Fruit fly (Drosophila melanogaster) whole organism, prepupa: ENCODE measurements around the gene CG11267.

ENCODE experiments used
- Blimp-1 ChIP-seq: fragments of 200-800 bp; sonication (Bioruptor generic); optimal IDR thresholded peaks from 3 replicates; lab custom pipeline; 2017; ENCODE audit warnings: missing biosample characterization, missing genetic modification characterization, mild to moderate bottlenecking, moderate library complexity, missing genetic modification reagents
- CG10669 ChIP-seq: fragments of 200-800 bp; sonication (Bioruptor generic); optimal IDR thresholded peaks from 3 replicates; lab custom pipeline; 2018; ENCODE audit warnings: missing biosample characterization, mild to moderate bottlenecking, missing genetic modification characterization, moderate library complexity
- CG11902 ChIP-seq: fragments of 200-800 bp; sonication (Bioruptor generic); optimal IDR thresholded peaks from 3 replicates; lab custom pipeline; 2016; ENCODE audit warnings: missing biosample characterization, missing genetic modification characterization
- CG15336 ChIP-seq: fragments of 200-800 bp; sonication (Bioruptor generic); IDR thresholded peaks from 2 replicates; pipeline ENCODE4 v1.3.6; 2022; ENCODE audit warnings: missing biosample characterization, missing genetic modification characterization
- CG1621 ChIP-seq: fragments of 200-800 bp; sonication (Bioruptor generic); optimal IDR thresholded peaks from 3 replicates; lab custom pipeline; 2018; ENCODE audit warnings: missing biosample characterization, mild to moderate bottlenecking, missing genetic modification characterization
- CG16779 ChIP-seq: fragments of 200-800 bp; sonication (Bioruptor generic); optimal IDR thresholded peaks from 3 replicates; lab custom pipeline; 2017; ENCODE audit warnings: missing biosample characterization, mild to moderate bottlenecking, missing genetic modification characterization
- CG3032 ChIP-seq: fragments of 200-800 bp; optimal IDR thresholded peaks from 2 replicates; lab custom pipeline; 2019; ENCODE audit warnings: missing biosample characterization, mild to moderate bottlenecking, missing genetic modification characterization, moderate library complexity
- CG32006 ChIP-seq: fragments of 200-800 bp; sonication (Bioruptor generic); optimal IDR thresholded peaks from 3 replicates; lab custom pipeline; 2017; ENCODE audit warnings: missing biosample characterization, mild to moderate bottlenecking, missing genetic modification characterization
- CG34406 ChIP-seq: fragments of 200-800 bp; sonication (Bioruptor generic); optimal IDR thresholded peaks from 3 replicates; lab custom pipeline; 2016; ENCODE audit warnings: missing biosample characterization, missing genetic modification characterization
- CG3919 ChIP-seq: fragments of 200-800 bp; sonication (Bioruptor generic); optimal IDR thresholded peaks from 3 replicates; lab custom pipeline; 2016; ENCODE audit warnings: missing biosample characterization, missing genetic modification characterization
- CG4318 ChIP-seq: fragments of 200-800 bp; sonication (Bioruptor generic); optimal IDR thresholded peaks from 3 replicates; lab custom pipeline; 2017; ENCODE audit warnings: missing biosample characterization, mild to moderate bottlenecking, missing genetic modification characterization
- CG6276 ChIP-seq: fragments of 200-800 bp; sonication (Bioruptor generic); optimal IDR thresholded peaks from 2 replicates; lab custom pipeline; 2017; ENCODE audit warnings: missing biosample characterization, mild to moderate bottlenecking, missing genetic modification characterization
- CG6792 ChIP-seq: fragments of 200-800 bp; sonication (Bioruptor generic); optimal IDR thresholded peaks from 3 replicates; lab custom pipeline; 2016; ENCODE audit warnings: missing biosample characterization, missing genetic modification characterization
- CG6808 ChIP-seq: fragments of 200-800 bp; sonication (Bioruptor generic); optimal IDR thresholded peaks from 3 replicates; lab custom pipeline; 2017; ENCODE audit warnings: missing biosample characterization, missing genetic modification characterization, mild to moderate bottlenecking, moderate library complexity, missing genetic modification reagents
- CG6854 ChIP-seq: fragments of 200-800 bp; sonication (Bioruptor generic); optimal IDR thresholded peaks from 2 replicates; lab custom pipeline; 2017; ENCODE audit warnings: missing biosample characterization, mild to moderate bottlenecking, missing genetic modification characterization
- CG8319 ChIP-seq: fragments of 200-800 bp; sonication (Bioruptor generic); optimal IDR thresholded peaks from 3 replicates; lab custom pipeline; 2016; ENCODE audit warnings: missing biosample characterization, missing genetic modification characterization
- CG8632 ChIP-seq: fragments of 200-800 bp; sonication (Bioruptor generic); optimal IDR thresholded peaks from 3 replicates; lab custom pipeline; 2016; ENCODE audit warnings: missing biosample characterization, missing genetic modification characterization
- Eip75B ChIP-seq: fragments of 200-800 bp; sonication (Bioruptor generic); optimal IDR thresholded peaks from 3 replicates; lab custom pipeline; 2016; ENCODE audit warnings: missing biosample characterization, missing genetic modification characterization
- Eip78C ChIP-seq: fragments of 200-800 bp; sonication (Bioruptor generic); peaks from one replicate; lab custom pipeline; 2016; ENCODE audit warnings: missing biosample characterization, missing genetic modification characterization
- Eip93F ChIP-seq: fragments of 200-800 bp; sonication (Bioruptor generic); optimal IDR thresholded peaks from 2 replicates; lab custom pipeline; 2016; ENCODE audit warnings: missing biosample characterization, mild to moderate bottlenecking, missing genetic modification characterization
- Ets96B ChIP-seq: fragments of 200-800 bp; optimal IDR thresholded peaks from 2 replicates; lab custom pipeline; 2019; ENCODE audit warnings: missing biosample characterization, mild to moderate bottlenecking, missing genetic modification characterization, moderate library complexity
- Lpt ChIP-seq: fragments of 200-800 bp; sonication (Bioruptor generic); optimal IDR thresholded peaks from 3 replicates; lab custom pipeline; 2016; ENCODE audit warnings: missing biosample characterization, missing genetic modification characterization
- Smox ChIP-seq: fragments of 200-800 bp; sonication (Bioruptor generic); optimal IDR thresholded peaks from 3 replicates; lab custom pipeline; 2016; ENCODE audit warnings: missing biosample characterization, missing genetic modification characterization
- Sox102F ChIP-seq: fragments of 200-800 bp; sonication (Bioruptor generic); optimal IDR thresholded peaks from 2 replicates; lab custom pipeline; 2016; ENCODE audit warnings: missing biosample characterization, mild to moderate bottlenecking, missing genetic modification characterization
- Sox14 ChIP-seq: fragments of 200-800 bp; sonication (Bioruptor generic); optimal IDR thresholded peaks from 3 replicates; lab custom pipeline; 2016; ENCODE audit warnings: missing biosample characterization, missing genetic modification characterization
- Sox15 ChIP-seq: fragments of 200-800 bp; sonication (Bioruptor generic); optimal IDR thresholded peaks from 3 replicates; lab custom pipeline; 2016; ENCODE audit warnings: missing biosample characterization, missing genetic modification characterization
- achi ChIP-seq: fragments of 200-800 bp; sonication (Bioruptor generic); optimal IDR thresholded peaks from 3 replicates; lab custom pipeline; 2016; ENCODE audit warnings: missing biosample characterization, missing genetic modification characterization
- acj6 ChIP-seq: fragments of 200-800 bp; sonication (Bioruptor generic); optimal IDR thresholded peaks from 3 replicates; lab custom pipeline; 2016; ENCODE audit warnings: missing biosample characterization, missing genetic modification characterization
- dsx ChIP-seq: fragments of 200-800 bp; optimal IDR thresholded peaks from 3 replicates; lab custom pipeline; 2019; ENCODE audit warnings: missing biosample characterization, mild to moderate bottlenecking, missing genetic modification characterization, moderate library complexity; ENCODE audit not compliant: poor library complexity, severe bottlenecking
- eg ChIP-seq: fragments of 200-800 bp; sonication (Bioruptor generic); IDR thresholded peaks from 3 replicates; pipeline ENCODE4 v1.3.6; 2022; ENCODE audit warnings: missing biosample characterization, missing genetic modification characterization
- esn ChIP-seq: fragments of 200-800 bp; sonication (Bioruptor generic); optimal IDR thresholded peaks from 2 replicates; lab custom pipeline; 2016; ENCODE audit warnings: missing biosample characterization, mild to moderate bottlenecking, missing genetic modification characterization, moderate library complexity
- fd59A ChIP-seq: fragments of 200-800 bp; sonication (Bioruptor generic); optimal IDR thresholded peaks from 2 replicates; lab custom pipeline; 2017; ENCODE audit warnings: missing biosample characterization, mild to moderate bottlenecking, missing genetic modification characterization, missing genetic modification reagents
- fd85E ChIP-seq: fragments of 200-800 bp; sonication (Bioruptor generic); optimal IDR thresholded peaks from 3 replicates; lab custom pipeline; 2016; ENCODE audit warnings: missing biosample characterization, missing genetic modification characterization
- fkh ChIP-seq: fragments of 200-800 bp; sonication (Bioruptor generic); optimal IDR thresholded peaks from 3 replicates; lab custom pipeline; 2017; ENCODE audit warnings: missing biosample characterization, mild to moderate bottlenecking, missing genetic modification characterization, moderate library complexity
- lz ChIP-seq: fragments of 200-800 bp; sonication (Bioruptor generic); optimal IDR thresholded peaks from 3 replicates; lab custom pipeline; 2016; ENCODE audit warnings: missing biosample characterization, missing genetic modification characterization
- net ChIP-seq: fragments of 200-800 bp; sonication (Bioruptor generic); optimal IDR thresholded peaks from 3 replicates; lab custom pipeline; 2016; ENCODE audit warnings: missing biosample characterization, missing genetic modification characterization
- spab ChIP-seq: fragments of 200-800 bp; sonication (Bioruptor generic); optimal IDR thresholded peaks from 2 replicates; lab custom pipeline; 2017; ENCODE audit warnings: missing biosample characterization, mild to moderate bottlenecking, missing genetic modification characterization, missing genetic modification reagents
- ss ChIP-seq, 2 experiments: fragments of 200-800 bp; sonication (Bioruptor generic); optimal IDR thresholded peaks; 2 replicates in 1 of 2; 3 replicates in 1 of 2; lab custom pipeline; 2017 to 2018; ENCODE audit warnings: mild to moderate bottlenecking in 2 of 2, missing biosample characterization in 2 of 2, missing genetic modification characterization in 2 of 2, moderate library complexity in 1 of 2
- svp ChIP-seq: fragments of 200-800 bp; sonication (Bioruptor generic); peaks from one replicate; lab custom pipeline; 2016; ENCODE audit warnings: missing biosample characterization, missing genetic modification characterization
- topi ChIP-seq: fragments of 200-800 bp; sonication (Bioruptor generic); optimal IDR thresholded peaks from 3 replicates; lab custom pipeline; 2016; ENCODE audit warnings: missing biosample characterization, missing genetic modification characterization
- vri ChIP-seq: fragments of 200-800 bp; sonication (Bioruptor generic); optimal IDR thresholded peaks from 3 replicates; lab custom pipeline; 2016; ENCODE audit warnings: missing biosample characterization, mild to moderate bottlenecking, missing genetic modification characterization

Gene CG11267

DNA sequence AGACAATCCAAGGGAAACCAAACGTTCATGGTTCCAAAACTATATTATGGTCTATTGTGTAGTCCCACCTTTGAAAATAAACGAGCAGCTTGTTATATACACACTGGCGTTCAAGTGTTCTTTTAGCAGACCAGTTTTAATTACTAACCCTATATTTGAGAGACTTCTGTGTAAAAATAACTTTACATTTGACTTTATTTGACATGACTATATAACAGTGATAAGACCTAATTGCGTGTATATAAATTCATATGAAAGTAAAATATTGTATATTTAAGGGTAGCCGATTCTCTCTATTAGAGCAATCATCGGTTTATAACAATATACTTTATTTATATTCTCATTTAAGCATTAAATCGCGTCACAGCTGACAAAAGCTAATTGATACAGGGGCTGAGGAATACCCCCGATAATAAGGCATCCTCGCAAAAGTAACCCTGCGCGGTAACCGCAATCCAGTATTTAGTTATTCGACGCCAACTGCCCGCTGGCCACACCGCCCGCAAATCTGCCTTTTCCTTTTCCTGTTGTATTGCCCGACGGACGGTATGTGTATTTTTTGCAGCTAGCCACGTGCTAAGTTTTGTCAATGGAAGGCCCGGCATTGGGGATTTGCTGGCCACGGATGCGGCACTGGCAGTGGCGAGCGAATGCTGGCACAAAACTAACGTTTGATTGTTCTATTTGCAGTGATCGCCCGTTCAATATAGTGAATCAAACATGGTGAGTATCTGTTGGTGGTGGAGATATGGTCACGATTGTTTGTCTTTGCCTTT lies 25.6 kb downstream of the CG11267 start, which contains the start of gene RpS4 (continued):
- TF ChIP-seq Sox102F (GFP tag; lab: Kevin White, UChicago) (peak; percentile 88), CG8319 (GFP tag; lab: Kevin White, UChicago) (peak; percentile 64), Lpt (no peak), Smox (GFP tag; lab: Kevin White, UChicago) (peak; percentile 70), achi (GFP tag; lab: Kevin White, UChicago) (peak; percentile 75), spab (peak; percentile 74), CG3919 (GFP tag; lab: Kevin White, UChicago) (peak; percentile 94), fkh (GFP tag; lab: Kevin White, UChicago) (peak; percentile 79), CG6276 (no peak), acj6 (peak; percentile 65)
- TF ChIP-seq, all 60 proteins: peak for 53

DNA sequence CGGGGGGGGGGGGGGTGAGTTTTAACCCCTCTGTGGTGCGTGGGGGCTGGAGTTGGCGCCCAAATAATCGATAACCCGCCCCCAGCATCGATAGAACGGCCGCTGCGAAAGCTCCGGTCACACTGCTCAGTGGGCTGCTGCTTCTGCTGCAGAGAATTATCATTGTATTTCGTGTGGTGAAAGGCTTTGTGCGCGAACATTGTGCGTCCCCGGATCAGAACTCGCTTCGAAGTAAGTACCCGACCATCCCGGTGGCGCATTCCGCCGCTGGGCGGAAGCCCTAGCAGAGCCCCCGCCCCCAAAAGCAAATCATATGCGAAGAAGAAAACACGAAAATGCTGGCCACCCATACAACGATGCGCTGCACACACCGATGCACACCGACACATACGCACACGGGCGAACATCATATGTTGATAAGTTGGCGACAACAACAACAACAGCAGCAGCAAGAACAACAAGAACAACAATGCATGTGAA lies 28.5 kb downstream of the CG11267 start, which contains the start of gene Syx13:
Syx13 (plus strand) TSS at position 100 of the 480 bp plus-strand sequence.
- TF ChIP-seq CG6854 (GFP tag; lab: Kevin White, UChicago) (peak; percentile 38), CG3032 (tag; lab: Kevin White, UChicago) (no peak), CG15336 (GFP tag; lab: Robert Waterston, UW) (peak; percentile 14; the same call in 1 of the 2 replicates), CG6808 (GFP tag; lab: Kevin White, UChicago) (peak; percentile 29), ss (GFP tag; optimal IDR thresholded peaks at IDR 0.05; lab: Kevin White, UChicago) (peak; percentile 29 to 33), CG32006 (GFP tag; lab: Kevin White, UChicago) (no peak), dsx (peak; percentile 42), esn (GFP tag; lab: Kevin White, UChicago) (peak; percentile 17), Ets96B (tag; lab: Kevin White, UChicago) (peak; percentile 19), Sox15 (GFP tag; lab: Kevin White, UChicago) (no peak), svp (GFP tag; lab: Kevin White, UChicago) (peak; percentile 85), fkh (GFP tag; lab: Kevin White, UChicago) (peak; percentile 74), topi (GFP tag; lab: Kevin White, UChicago) (peak; percentile 19), eg (GFP tag; lab: Robert Waterston, UW) (0 out of 3 replicates have a peak, but pooled peaks have one; percentile 12), CG10669 (GFP tag; lab: Kevin White, UChicago) (no peak), CG11902 (no peak), Sox14 (GFP tag; lab: Kevin White, UChicago) (peak; percentile 63), Eip78C (peak; percentile 66), achi (GFP tag; lab: Kevin White, UChicago) (no peak)

- TF ChIP-seq CG8632 (GFP tag; lab: Kevin White, UChicago) (no peak), Eip78C (no peak), CG3919 (GFP tag; lab: Kevin White, UChicago) (no peak), CG6854 (GFP tag; lab: Kevin White, UChicago) (no peak), svp (GFP tag; lab: Kevin White, UChicago) (peak; percentile 7)
These were observed 30.9 kb downstream of the CG11267 start, which contains the start of gene CG11279 for dm6 chr3L:13046758-13047157. Gene CG11279, plus strand, starts transcription at chr3L:13046977.

- TF ChIP-seq esn (GFP tag; lab: Kevin White, UChicago) (peak; percentile 38), CG1621 (tag; lab: Kevin White, UChicago) (peak; percentile 7), CG16779 (tag; lab: Kevin White, UChicago) (no peak), CG4318 (GFP tag; lab: Kevin White, UChicago) (no peak), CG34406 (peak; percentile 3), Sox15 (GFP tag; lab: Kevin White, UChicago) (no peak), Lpt (peak; percentile 16), Eip93F (GFP tag; lab: Kevin White, UChicago) (no peak), eg (GFP tag; lab: Robert Waterston, UW) (no peak), Blimp-1 (GFP tag; lab: Kevin White, UChicago) (no peak), ss (GFP tag; optimal IDR thresholded peaks at IDR 0.05; lab: Kevin White, UChicago) (peak; percentile 36 to 41), dsx (peak; percentile 35), fd59A (GFP tag; lab: Kevin White, UChicago) (no peak), Ets96B (tag; lab: Kevin White, UChicago) (peak; percentile 38), fd85E (GFP tag; lab: Kevin White, UChicago) (no peak), achi (GFP tag; lab: Kevin White, UChicago) (peak; percentile 39), vri (GFP tag; lab: Kevin White, UChicago) (peak; percentile 15), Sox102F (GFP tag; lab: Kevin White, UChicago) (peak; percentile 3), topi (GFP tag; lab: Kevin White, UChicago) (peak; percentile 32), CG6792 (GFP tag; lab: Kevin White, UChicago) (peak; percentile 11), CG6276 (no peak), net (GFP tag; lab: Kevin White, UChicago) (peak; percentile 41), Eip75B (GFP tag; lab: Kevin White, UChicago) (peak; percentile 29), lz (peak; percentile 22)
These were observed 33.8 kb downstream of the CG11267 start for dm6 chr3L:13049671-13050070.
